Worm (Caenorhabditis elegans) whole organism, L4 larva: ENCODE measurements around the gene ZK1073.2.

Experiments
- D1046.2 ChIP-seq: fragments of 200-800 bp; sonication (Bioruptor generic); IDR thresholded peaks from 2 replicates; pipeline ENCODE4 v1.3.6; 2022; ENCODE audit warnings: missing genetic modification characterization, missing compliant biosample characterization
- F26F4.8 ChIP-seq: fragments of 200-800 bp; sonication (Bioruptor generic); conservative IDR thresholded peaks from 2 replicates; pipeline ENCODE4 v1.3.6; 2022; ENCODE audit warnings: missing genetic modification characterization, missing compliant biosample characterization
- F37D6.2 ChIP-seq: sonication (generic microtip); optimal IDR thresholded peaks from 2 replicates; lab custom pipeline; 2016; ENCODE audit warnings: mild to moderate bottlenecking, missing genetic modification characterization, missing compliant biosample characterization
- T20F7.1 ChIP-seq: fragments of 200-800 bp; sonication (Bioruptor generic); optimal IDR thresholded peaks from 2 replicates; lab custom pipeline; 2018; ENCODE audit warnings: mild to moderate bottlenecking, missing genetic modification characterization, missing compliant biosample characterization
- T26A8.4 ChIP-seq: fragments of 200-800 bp; sonication (Bioruptor generic); IDR thresholded peaks from 2 replicates; pipeline ENCODE4 v1.3.6; 2022; ENCODE audit warnings: missing genetic modification characterization, missing compliant biosample characterization
- Y105C5A.15 ChIP-seq: fragments of 200-800 bp; sonication (Bioruptor generic); IDR thresholded peaks from 2 replicates; pipeline ENCODE4 v1.3.6; 2022; ENCODE audit warnings: missing genetic modification characterization, missing compliant biosample characterization
- ZK337.2 ChIP-seq: fragments of 200-800 bp; sonication (Bioruptor generic); IDR thresholded peaks from 2 replicates; pipeline ENCODE4 v1.3.6; 2022; ENCODE audit warnings: missing genetic modification reagents, missing genetic modification characterization, missing compliant biosample characterization
- aha-1 ChIP-seq: fragments of 150-350 bp; peaks from one replicate; lab custom pipeline; 2014; ENCODE audit warnings: missing biosample characterization, missing genetic modification characterization
- aly-2 ChIP-seq: sonication (generic microtip); optimal IDR thresholded peaks from 2 replicates; lab custom pipeline; 2018; ENCODE audit warnings: missing biosample characterization, missing genetic modification characterization
- arid-1 ChIP-seq: fragments of 200-800 bp; sonication (Bioruptor generic); conservative IDR thresholded peaks from 2 replicates; pipeline ENCODE4 v1.3.6; 2022; ENCODE audit warnings: missing genetic modification reagents, missing genetic modification characterization, missing compliant biosample characterization
- attf-4 ChIP-seq: sonication (generic microtip); optimal IDR thresholded peaks from 3 replicates; lab custom pipeline; 2017; ENCODE audit warnings: missing biosample characterization, missing genetic modification characterization
- ceh-62 ChIP-seq: sonication (generic microtip); optimal IDR thresholded peaks from 2 replicates; lab custom pipeline; 2017; ENCODE audit warnings: missing biosample characterization, missing genetic modification characterization
- daf-16 ChIP-seq, 3 experiments: sonication (generic microtip); optimal IDR thresholded peaks; 2 replicates each; lab custom pipeline; 2016 to 2017; ENCODE audit warnings: missing genetic modification characterization in 3 of 3, missing genetic modification reagents in 3 of 3, mild to moderate bottlenecking in 2 of 3, missing compliant biosample characterization in 2 of 3, missing biosample characterization in 1 of 3, moderate library complexity in 1 of 3
- daf-8 ChIP-seq: fragments of 200-800 bp; sonication (Bioruptor generic); IDR thresholded peaks from 2 replicates; pipeline ENCODE4 v1.3.6; 2022; ENCODE audit warnings: missing genetic modification characterization, missing compliant biosample characterization
- dmd-8 ChIP-seq: fragments of 200-800 bp; sonication (Bioruptor generic); IDR thresholded peaks from 2 replicates; pipeline ENCODE4 v1.3.6; 2022; ENCODE audit warnings: missing genetic modification characterization, missing compliant biosample characterization
- duxl-1 ChIP-seq: sonication (generic microtip); optimal IDR thresholded peaks from 2 replicates; lab custom pipeline; 2016; ENCODE audit warnings: mild to moderate bottlenecking, missing genetic modification characterization, moderate library complexity, missing compliant biosample characterization; ENCODE audit not compliant: poor library complexity
- egl-43 ChIP-seq: fragments of 200-800 bp; sonication (Bioruptor generic); IDR thresholded peaks from 2 replicates; pipeline ENCODE4 v1.3.6; 2022; ENCODE audit warnings: missing genetic modification reagents, missing genetic modification characterization, missing compliant biosample characterization
- fos-1 ChIP-seq: fragments of 150-350 bp; optimal IDR thresholded peaks from 2 replicates; lab custom pipeline; 2014; ENCODE audit warnings: missing biosample characterization, missing genetic modification characterization
- hlh-11 ChIP-seq: fragments of 200-800 bp; sonication (Bioruptor generic); optimal IDR thresholded peaks from 2 replicates; lab custom pipeline; 2018; ENCODE audit warnings: mild to moderate bottlenecking, missing genetic modification characterization, missing compliant biosample characterization
- hmg-1.1 ChIP-seq: fragments of 200-800 bp; sonication (Bioruptor generic); IDR thresholded peaks from 2 replicates; pipeline ENCODE4 v1.3.6; 2022; ENCODE audit warnings: missing genetic modification reagents, missing genetic modification characterization, missing compliant biosample characterization
- jun-1 ChIP-seq: fragments of 150-350 bp; optimal IDR thresholded peaks from 2 replicates; lab custom pipeline; 2014; ENCODE audit warnings: missing biosample characterization, missing genetic modification reagents, missing genetic modification characterization
- lin-13 ChIP-seq: fragments of 150-350 bp; optimal IDR thresholded peaks from 2 replicates; lab custom pipeline; 2014; ENCODE audit warnings: missing biosample characterization, missing genetic modification reagents, missing genetic modification characterization
- lin-38 ChIP-seq: fragments of 200-800 bp; sonication (Bioruptor generic); IDR thresholded peaks from 2 replicates; pipeline ENCODE4 v1.3.6; 2022; ENCODE audit warnings: missing genetic modification reagents, missing genetic modification characterization, missing compliant biosample characterization
- mdl-1 ChIP-seq, 2 experiments: fragments of 150-350 bp in 1 of 2; sonication (generic microtip) in 1 of 2; optimal IDR thresholded peaks; 2 replicates each; lab custom pipeline; 2014 to 2017; ENCODE audit warnings: missing biosample characterization in 2 of 2, missing genetic modification characterization in 2 of 2
- mdt-29 ChIP-seq: fragments of 200-800 bp; sonication (Bioruptor generic); IDR thresholded peaks from 2 replicates; pipeline ENCODE4 v1.3.6; 2022; ENCODE audit warnings: missing genetic modification reagents, missing genetic modification characterization, missing compliant biosample characterization
- mep-1 ChIP-seq: fragments of 150-350 bp; sonication (generic microtip); optimal IDR thresholded peaks from 3 replicates; lab custom pipeline; 2014; ENCODE audit warnings: missing biosample characterization, missing genetic modification characterization
- mes-2 ChIP-seq: sonication (generic microtip); optimal IDR thresholded peaks from 2 replicates; lab custom pipeline; 2016; ENCODE audit warnings: missing genotype, mild to moderate bottlenecking, missing genetic modification characterization, missing compliant biosample characterization; ENCODE audit not compliant: poor library complexity, severe bottlenecking
- mxl-2 ChIP-seq: fragments of 200-800 bp; sonication (Bioruptor generic); conservative IDR thresholded peaks from 2 replicates; pipeline ENCODE4 v1.3.6; 2022; ENCODE audit warnings: missing genetic modification reagents, missing genetic modification characterization, missing compliant biosample characterization
- nhr-11 ChIP-seq: fragments of 150-350 bp; optimal IDR thresholded peaks from 2 replicates; lab custom pipeline; 2014; ENCODE audit warnings: missing biosample characterization, missing genetic modification characterization
- nhr-111 ChIP-seq: fragments of 200-800 bp; sonication (Bioruptor generic); optimal IDR thresholded peaks from 2 replicates; lab custom pipeline; 2018; ENCODE audit warnings: mild to moderate bottlenecking, missing genetic modification characterization, missing compliant biosample characterization
- nhr-28 ChIP-seq: fragments of 150-350 bp; optimal IDR thresholded peaks from 2 replicates; lab custom pipeline; 2014; ENCODE audit warnings: missing biosample characterization, missing genetic modification characterization
- nhr-41 ChIP-seq: fragments of 200-800 bp; sonication (Bioruptor generic); IDR thresholded peaks from 2 replicates; pipeline ENCODE4 v1.3.6; 2022; ENCODE audit warnings: missing genetic modification reagents, missing genetic modification characterization, missing compliant biosample characterization
- nhr-42 ChIP-seq: fragments of 200-800 bp; sonication (Bioruptor generic); IDR thresholded peaks from 2 replicates; pipeline ENCODE4 v1.3.6; 2022; ENCODE audit warnings: missing genetic modification characterization, missing compliant biosample characterization
- nhr-6 ChIP-seq: fragments of 150-350 bp; optimal IDR thresholded peaks from 2 replicates; lab custom pipeline; 2014; ENCODE audit warnings: missing biosample characterization, missing genetic modification characterization
- nhr-76 ChIP-seq: fragments of 150-350 bp; optimal IDR thresholded peaks from 2 replicates; lab custom pipeline; 2014; ENCODE audit warnings: missing biosample characterization, missing genetic modification characterization
- nhr-77 ChIP-seq: fragments of 150-350 bp; optimal IDR thresholded peaks from 2 replicates; lab custom pipeline; 2014; ENCODE audit warnings: missing biosample characterization, missing genetic modification characterization
- php-3 ChIP-seq: fragments of 200-800 bp; sonication (Bioruptor generic); IDR thresholded peaks from 2 replicates; pipeline ENCODE4 v1.3.6; 2022; ENCODE audit warnings: missing genetic modification reagents, missing genetic modification characterization, missing compliant biosample characterization
- pqm-1 ChIP-seq: sonication (generic microtip); optimal IDR thresholded peaks from 2 replicates; lab custom pipeline; 2017; ENCODE audit warnings: missing biosample characterization, missing genetic modification characterization
- rbr-2 ChIP-seq: sonication (generic microtip); optimal IDR thresholded peaks from 2 replicates; lab custom pipeline; 2016; ENCODE audit warnings: missing genotype, missing genetic modification characterization, missing compliant biosample characterization
- saeg-2 ChIP-seq: fragments of 200-800 bp; sonication (Bioruptor generic); IDR thresholded peaks from 2 replicates; pipeline ENCODE4 v1.3.6; 2022; ENCODE audit warnings: missing genetic modification reagents, missing genetic modification characterization, missing compliant biosample characterization
- snpc-4 ChIP-seq: fragments of 150-350 bp; optimal IDR thresholded peaks from 2 replicates; lab custom pipeline; 2014; ENCODE audit warnings: missing biosample characterization, missing genetic modification characterization
- spr-3 ChIP-seq: fragments of 200-800 bp; sonication (Bioruptor generic); optimal IDR thresholded peaks from 2 replicates; lab custom pipeline; 2018; ENCODE audit warnings: mild to moderate bottlenecking, missing genetic modification characterization, missing compliant biosample characterization
- vab-7 ChIP-seq: fragments of 200-800 bp; sonication (Bioruptor generic); IDR thresholded peaks from 2 replicates; pipeline ENCODE4 v1.3.6; 2022; ENCODE audit warnings: missing genetic modification reagents, missing genetic modification characterization, missing compliant biosample characterization
- zfp-3 ChIP-seq: fragments of 200-800 bp; sonication (Bioruptor generic); conservative IDR thresholded peaks from 2 replicates; pipeline ENCODE4 v1.3.6; 2022; ENCODE audit warnings: missing genetic modification reagents, missing genetic modification characterization, missing compliant biosample characterization
- ztf-11 ChIP-seq: fragments of 150-350 bp; optimal IDR thresholded peaks from 2 replicates; lab custom pipeline; 2014; ENCODE audit warnings: missing biosample characterization, missing genetic modification characterization
- ztf-7 ChIP-seq: fragments of 150-350 bp; optimal IDR thresholded peaks from 2 replicates; lab custom pipeline; 2014; ENCODE audit warnings: missing biosample characterization, missing genetic modification characterization

The ZK1073.2 gene

DNA sequence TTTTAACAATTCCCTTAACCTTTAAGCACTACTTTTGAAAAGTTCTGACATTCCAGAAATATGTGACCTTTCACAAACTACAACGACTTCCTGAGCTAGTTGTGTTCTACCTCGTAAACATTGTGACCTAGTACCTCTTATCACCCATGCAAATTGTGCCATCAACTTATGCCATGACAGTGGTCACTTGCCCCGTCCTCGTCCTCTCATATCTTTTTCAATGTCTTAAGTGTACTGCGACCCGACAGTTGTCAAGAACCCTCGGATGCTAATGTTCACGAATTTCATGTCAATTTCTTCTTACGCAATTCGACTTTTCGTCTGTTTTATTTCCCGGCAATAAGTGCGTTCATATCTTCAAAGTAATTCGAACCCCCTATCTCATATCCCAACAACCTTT lies 15.7 kb upstream of the ZK1073.2 start:
- no peak for TF ChIP-seq aha-1
- TF ChIP-seq nhr-28 (tag; lab: Kevin White, UChicago): peak; percentile 30
- peak; percentile 12 for TF ChIP-seq pqm-1
- TF ChIP-seq nhr-11 (tag; lab: Kevin White, UChicago): no peak
- no peak for TF ChIP-seq fos-1 (tag; lab: Kevin White, UChicago)
- TF ChIP-seq vab-7 (GFP tag; lab: Robert Waterston, UW): no peak
- peak; percentile 44 for TF ChIP-seq hlh-11
- TF ChIP-seq daf-16 (GFP tag; optimal IDR thresholded peaks at IDR 0.05; lab: Kevin White, UChicago): no peak
- peak; percentile 70 for TF ChIP-seq daf-16 (tag; optimal IDR thresholded peaks at IDR 0.05; lab: Kevin White, UChicago)

DNA sequence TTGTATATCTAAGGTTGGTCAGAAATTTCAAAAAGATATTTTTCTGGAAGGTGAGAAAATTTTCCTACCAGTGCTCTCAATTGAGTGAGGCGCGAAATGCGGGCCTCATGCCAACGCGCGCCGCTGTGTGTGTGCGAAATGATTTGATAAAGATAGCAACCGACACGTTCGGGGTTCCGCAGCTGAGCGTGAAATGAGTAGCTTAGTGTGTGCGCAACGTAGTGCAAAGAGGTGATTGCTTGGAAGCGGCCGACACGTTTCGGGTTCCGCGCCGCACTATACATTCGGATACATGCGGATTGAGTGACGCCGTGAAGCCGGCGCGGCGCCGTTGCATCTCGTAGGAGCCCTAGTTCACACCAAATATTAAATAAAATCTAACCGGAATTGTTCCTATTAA lies 12.3 kb upstream of the ZK1073.2 start:
- TF ChIP-seq saeg-2 (GFP tag; lab: Robert Waterston, UW) (0 out of 2 replicates have a peak, but pooled peaks have one; percentile 14), F26F4.8 (GFP tag; lab: Robert Waterston, UW) (no peak), lin-13 (GFP tag; lab: Kevin White, UChicago) (no peak), zfp-3 (GFP tag; lab: Robert Waterston, UW) (no peak), snpc-4 (tag; lab: Kevin White, UChicago) (peak; percentile 1), ztf-7 (no peak), egl-43 (GFP tag; lab: Robert Waterston, UW) (no peak), aly-2 (no peak), D1046.2 (GFP tag; lab: Robert Waterston, UW) (no peak), arid-1 (no peak), hlh-11 (peak; percentile 35), nhr-41 (0 out of 2 replicates have a peak, but pooled peaks have one; percentile 23), nhr-6 (no peak), ztf-11 (tag; lab: Kevin White, UChicago) (no peak), php-3 (GFP tag; lab: Robert Waterston, UW) (0 out of 2 replicates have a peak, but pooled peaks have one; percentile 18), hmg-1.1 (GFP tag; lab: Robert Waterston, UW) (no peak), mdl-1 (tag; optimal IDR thresholded peaks at IDR 0.05; lab: Kevin White, UChicago) (no peak), mep-1 (no peak)
- TF ChIP-seq, all 104 proteins: peak for 5

- TF ChIP-seq T20F7.1 (no peak), mes-2 (tag; lab: Kevin White, UChicago) (no peak), aha-1 (peak; percentile 1), nhr-111 (GFP tag; lab: Kevin White, UChicago) (no peak), daf-8 (GFP tag; lab: Robert Waterston, UW) (no peak), jun-1 (tag; lab: Kevin White, UChicago) (no peak), nhr-77 (tag; lab: Kevin White, UChicago) (no peak), nhr-28 (tag; lab: Kevin White, UChicago) (no peak), zfp-3 (GFP tag; lab: Robert Waterston, UW) (no peak)
Measured at ce11 chrX:16094370-16094769, 9.1 kb upstream of the ZK1073.2 start, which contains the start of gene C30F2.5. TSS of gene C30F2.5 (plus strand) at chrX:16094670.

DNA sequence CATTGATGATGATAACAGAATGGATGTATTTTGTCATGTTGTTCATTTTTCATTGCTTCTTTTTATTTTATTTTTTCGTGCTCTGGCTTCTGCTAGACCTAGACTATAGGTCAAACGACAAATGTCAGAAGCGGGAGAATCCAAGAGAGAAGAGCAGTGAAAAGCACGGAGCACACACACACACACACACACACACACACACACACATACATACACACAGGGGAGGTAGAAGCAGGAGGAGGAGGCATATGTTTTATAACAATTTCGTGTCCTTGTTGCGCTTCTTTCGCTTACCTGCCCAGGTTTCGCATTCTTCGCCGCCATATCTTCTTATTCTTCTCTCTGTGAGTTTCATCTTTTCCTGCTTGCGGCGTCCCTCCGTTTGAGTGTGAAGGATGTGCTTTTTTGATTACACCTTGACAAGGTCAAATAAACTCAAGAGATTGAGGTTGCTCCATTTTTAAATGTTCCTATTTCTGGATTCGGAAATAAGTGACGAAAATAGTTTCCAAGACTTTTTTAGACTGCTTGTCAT lies 5.3 kb upstream of the ZK1073.2 start:
- TF ChIP-seq T26A8.4 (GFP tag; lab: Robert Waterston, UW) (no peak), rbr-2 (tag; lab: Kevin White, UChicago) (no peak), lin-38 (GFP tag; lab: Robert Waterston, UW) (no peak), ZK337.2 (GFP tag; lab: Robert Waterston, UW) (no peak), D1046.2 (GFP tag; lab: Robert Waterston, UW) (no peak), dmd-8 (GFP tag; lab: Robert Waterston, UW) (no peak), spr-3 (no peak), nhr-42 (GFP tag; lab: Robert Waterston, UW) (no peak), F37D6.2 (tag; lab: Kevin White, UChicago) (no peak), mep-1 (no peak), duxl-1 (tag; lab: Kevin White, UChicago) (no peak), mxl-2 (GFP tag; lab: Robert Waterston, UW) (no peak), nhr-76 (tag; lab: Kevin White, UChicago) (no peak), mdt-29 (GFP tag; lab: Robert Waterston, UW) (no peak), ceh-62 (tag; lab: Kevin White, UChicago) (no peak), attf-4 (tag; lab: Kevin White, UChicago) (no peak), nhr-11 (tag; lab: Kevin White, UChicago) (peak; percentile 55), Y105C5A.15 (no peak), nhr-6 (no peak), snpc-4 (tag; lab: Kevin White, UChicago) (no peak), aha-1 (peak; percentile 77), nhr-77 (tag; lab: Kevin White, UChicago) (no peak), fos-1 (tag; lab: Kevin White, UChicago) (no peak)
